Worm (Caenorhabditis elegans): Measurements from ENCODE around the gene Y46C8AL.11.

ce11 chrIV:3973049-3973448, 29.9 kb downstream of the Y46C8AL.11 start, which contains the start of gene clec-79:
- TF ChIP-seq ama-1 (optimal IDR thresholded peaks at IDR 0.05) (no peak), sea-1 (GFP tag; conservative IDR thresholded peaks at IDR 0.05) (no peak), tra-4 (tag; optimal IDR thresholded peaks at IDR 0.05) (no peak), tbx-11 (GFP tag; IDR thresholded peaks at IDR 0.05) (no peak), flt-1 (GFP tag; IDR thresholded peaks at IDR 0.05) (no peak), hmbx-1 (tag; optimal IDR thresholded peaks at IDR 0.05) (no peak), F13C5.2 (tag; optimal IDR thresholded peaks at IDR 0.05) (no peak), hnd-1 (tag; optimal IDR thresholded peaks at IDR 0.05) (no peak), ceh-36 (tag; optimal IDR thresholded peaks at IDR 0.05) (no peak), scrt-1 (GFP tag; IDR thresholded peaks at IDR 0.05) (no peak), tbx-37 (GFP tag; conservative IDR thresholded peaks at IDR 0.05) (no peak), ceh-13 (GFP tag; optimal IDR thresholded peaks at IDR 0.05) (no peak)
